Fruit fly (Drosophila melanogaster): Measurements from ENCODE around the gene CG33985.
A peak's percentile ranks its signal among the peaks of the same experiment; 100 is the strongest.

The CG33985 gene

dm6 chr3L:15533402-15534129 is 7.0 kb upstream of the CG33985 start (continued):
- TF ChIP-seq HLH4C (GFP tag; IDR thresholded peaks at IDR 0.05; ENCODE audit: partially characterized antibody) (no peak), al (GFP tag; IDR thresholded peaks at IDR 0.05) (peak; percentile 24; the same call in 1 of the 2 replicates), CG14441 (GFP tag; IDR thresholded peaks at IDR 0.05) (peak; percentile 49; the same call in 1 of the 2 replicates), CG4328 (GFP tag; optimal IDR thresholded peaks at IDR 0.05) (peak; percentile 12), CG15514 (GFP tag; optimal IDR thresholded peaks at IDR 0.05) (no peak), da (GFP tag; optimal IDR thresholded peaks at IDR 0.05) (no peak), CG33557 (GFP tag; optimal IDR thresholded peaks at IDR 0.05) (peak; percentile 34), so (GFP tag; IDR thresholded peaks at IDR 0.05) (peak; percentile 71; the same call in 2 of the 3 replicates), CG12391 (tag; optimal IDR thresholded peaks at IDR 0.05) (peak; percentile 32), Dip3 (GFP tag; optimal IDR thresholded peaks at IDR 0.05) (peak; percentile 32), cwo (GFP tag; optimal IDR thresholded peaks at IDR 0.05) (peak; percentile 5), B-H2 (GFP tag; optimal IDR thresholded peaks at IDR 0.05) (no peak), run (tag; optimal IDR thresholded peaks at IDR 0.05) (no peak), eve (GFP tag; optimal IDR thresholded peaks at IDR 0.05) (peak in 1 of 2 experiments; percentile 93), CG12071 (GFP tag; optimal IDR thresholded peaks at IDR 0.05) (peak; percentile 48), eyg (GFP tag; optimal IDR thresholded peaks at IDR 0.05) (no peak), ind (GFP tag; optimal IDR thresholded peaks at IDR 0.05) (peak; percentile 52), knrl (GFP tag; IDR thresholded peaks at IDR 0.05; ENCODE audit: partially characterized antibody) (no peak), Pdp1 (GFP tag; optimal IDR thresholded peaks at IDR 0.05) (peak; percentile 41 to 79), CG17186 (GFP tag; optimal IDR thresholded peaks at IDR 0.05) (peak; percentile 30), CG7745 (tag; optimal IDR thresholded peaks at IDR 0.05) (no peak), Ptx1 (GFP tag; IDR thresholded peaks at IDR 0.05) (peak; percentile 36; the same call in 1 of the 2 replicates), Vsx1 (GFP tag; optimal IDR thresholded peaks at IDR 0.05) (no peak), dysf (GFP tag; IDR thresholded peaks at IDR 0.05) (peak; percentile 53), CG11093 (GFP tag; IDR thresholded peaks at IDR 0.05) (0 out of 3 replicates have a peak, but pooled peaks have one; percentile 6), Stat92E (GFP tag; optimal IDR thresholded peaks at IDR 0.05) (no peak), CG3163 (GFP tag; optimal IDR thresholded peaks at IDR 0.05) (peak; percentile 16), CG12659 (GFP tag; optimal IDR thresholded peaks at IDR 0.05) (peak; percentile 31), Abd-B (GFP tag; optimal IDR thresholded peaks at IDR 0.05) (peak; percentile 13), btn (GFP tag; optimal IDR thresholded peaks at IDR 0.05) (peak; percentile 37), HLH3B (GFP tag; IDR thresholded peaks at IDR 0.05) (peak; percentile 57), CG30403 (GFP tag; optimal IDR thresholded peaks at IDR 0.05) (peak; percentile 45), ac (GFP tag; optimal IDR thresholded peaks at IDR 0.05) (no peak), Max (GFP tag; optimal IDR thresholded peaks at IDR 0.05) (peak; percentile 1), CG1832 (GFP tag; optimal IDR thresholded peaks at IDR 0.05) (no peak), HmgZ (tag; optimal IDR thresholded peaks at IDR 0.05) (peak; percentile 5), Sox102F (GFP tag; optimal IDR thresholded peaks at IDR 0.05) (peak; percentile 58), CG34422 (GFP tag; IDR thresholded peaks at IDR 0.05) (0 out of 3 replicates have a peak, but pooled peaks have one; percentile 24), chn (GFP tag; optimal IDR thresholded peaks at IDR 0.05) (no peak), bcd (GFP tag; optimal IDR thresholded peaks at IDR 0.05) (peak; percentile 28), CG15696 (tag; optimal IDR thresholded peaks at IDR 0.05) (peak; percentile 18), phol (tag; optimal IDR thresholded peaks at IDR 0.05) (peak; percentile 10), ro (GFP tag; IDR thresholded peaks at IDR 0.05) (no peak), CG10979 (tag; optimal IDR thresholded peaks at IDR 0.05) (peak; percentile 39), sna (GFP tag; IDR thresholded peaks at IDR 0.05; ENCODE audit: partially characterized antibody) (no peak), luna (GFP tag; optimal IDR thresholded peaks at IDR 0.05) (no peak), CG12219 (GFP tag; optimal IDR thresholded peaks at IDR 0.05) (peak; percentile 19), Dek (tag; optimal IDR thresholded peaks at IDR 0.05) (no peak)

All from whole organism, embryonic.